Worm (Caenorhabditis elegans) whole organism, early embryonic: ENCODE results near the gene Y57G11B.6.
A peak's percentile ranks its signal among the peaks of the same experiment; 100 is the strongest.

Source experiments
- B0310.2 ChIP-seq: sonication (generic microtip); optimal IDR thresholded peaks from 2 replicates; lab custom pipeline; 2016; ENCODE audit warnings: mild to moderate bottlenecking, missing genetic modification characterization, missing compliant biosample characterization
- F13C5.2 ChIP-seq: sonication (generic microtip); optimal IDR thresholded peaks from 2 replicates; lab custom pipeline; 2017; ENCODE audit warnings: mild to moderate bottlenecking, missing genetic modification characterization, inconsistent platforms, missing compliant biosample characterization
- aly-1 ChIP-seq: sonication (generic microtip); optimal IDR thresholded peaks from 2 replicates; lab custom pipeline; 2016; ENCODE audit warnings: missing genetic modification characterization, missing compliant biosample characterization
- ama-1 ChIP-seq: fragments of 150-350 bp; optimal IDR thresholded peaks from 2 replicates; lab custom pipeline; 2014
- ceh-36 ChIP-seq: sonication (generic microtip); optimal IDR thresholded peaks from 2 replicates; lab custom pipeline; 2016; ENCODE audit warnings: missing genetic modification characterization, inconsistent platforms, missing compliant biosample characterization
- hmbx-1 ChIP-seq: sonication (generic microtip); optimal IDR thresholded peaks from 2 replicates; lab custom pipeline; 2016; ENCODE audit warnings: mild to moderate bottlenecking, missing genetic modification characterization, missing compliant biosample characterization
- pes-1 ChIP-seq: fragments of 200-800 bp; sonication (Bioruptor generic); IDR thresholded peaks from 2 replicates; pipeline ENCODE4 v1.3.6; 2022; ENCODE audit warnings: missing genetic modification reagents, missing genetic modification characterization, missing compliant biosample characterization
- scrt-1 ChIP-seq: fragments of 200-800 bp; sonication (Bioruptor generic); IDR thresholded peaks from 2 replicates; pipeline ENCODE4 v1.3.6; 2022; ENCODE audit warnings: missing genetic modification characterization, missing compliant biosample characterization

ce11 chrIV:14576471-14576870, 21.8 kb upstream of the Y57G11B.6 start:
- peak; percentile 65 for TF ChIP-seq F13C5.2 (tag; lab: Kevin White, UChicago)
- TF ChIP-seq ama-1 (lab: Kevin White, UChicago), result no peak
- TF ChIP-seq scrt-1 (GFP tag; lab: Robert Waterston, UW), result peak; percentile 73
- TF ChIP-seq pes-1, result no peak
- TF ChIP-seq aly-1, result no peak
- no peak for TF ChIP-seq B0310.2
- no peak for TF ChIP-seq ceh-36 (tag; lab: Kevin White, UChicago)
- TF ChIP-seq hmbx-1, result no peak
